Worm (Caenorhabditis elegans) whole organism, young adult: ENCODE results near the gene ZK742.4.

Source experiments
- B0019.2 ChIP-seq: fragments of 200-800 bp; sonication (Bioruptor generic); conservative IDR thresholded peaks from 2 replicates; pipeline ENCODE4 v1.3.6; 2022; ENCODE audit warnings: missing genetic modification reagents, missing genetic modification characterization, missing compliant biosample characterization
- B0035.1 ChIP-seq: sonication (generic microtip); optimal IDR thresholded peaks from 2 replicates; lab custom pipeline; 2016; ENCODE audit warnings: missing genetic modification characterization, mild to moderate bottlenecking, missing compliant biosample characterization, missing genotype, missing genetic modification reagents
- B0261.1 ChIP-seq: sonication (generic microtip); optimal IDR thresholded peaks from 2 replicates; lab custom pipeline; 2016; ENCODE audit warnings: mild to moderate bottlenecking, missing genetic modification characterization, moderate library complexity, missing compliant biosample characterization
- C06A6.2 ChIP-seq: fragments of 200-800 bp; sonication (Bioruptor generic); conservative IDR thresholded peaks from 2 replicates; pipeline ENCODE4 v1.3.6; 2022; ENCODE audit warnings: missing genetic modification characterization, missing compliant biosample characterization
- F33H1.4 ChIP-seq: fragments of 200-800 bp; sonication (Bioruptor generic); IDR thresholded peaks from 2 replicates; pipeline ENCODE4 v1.3.6; 2022; ENCODE audit warnings: missing genetic modification reagents, missing genetic modification characterization, missing compliant biosample characterization
- F49E8.2 ChIP-seq: sonication (generic microtip); optimal IDR thresholded peaks from 3 replicates; lab custom pipeline; 2017; ENCODE audit warnings: missing genetic modification characterization, mild to moderate bottlenecking, missing compliant biosample characterization, antibody characterized with exemption, moderate library complexity; ENCODE audit not compliant: insufficient read depth
- F57A8.1 ChIP-seq: fragments of 200-800 bp; sonication (Bioruptor generic); optimal IDR thresholded peaks from 2 replicates; lab custom pipeline; 2018; ENCODE audit warnings: mild to moderate bottlenecking, missing genetic modification characterization, moderate library complexity, missing compliant biosample characterization
- Y53F4B.3 ChIP-seq: fragments of 200-800 bp; sonication (Bioruptor generic); IDR thresholded peaks from 2 replicates; pipeline ENCODE4 v1.3.6; 2022; ENCODE audit warnings: missing genetic modification reagents, missing genetic modification characterization, missing compliant biosample characterization
- Y95B8A.8 ChIP-seq: fragments of 200-800 bp; sonication (Bioruptor generic); IDR thresholded peaks from 2 replicates; pipeline ENCODE4 v1.3.6; 2022; ENCODE audit warnings: missing genetic modification reagents, missing genetic modification characterization, missing compliant biosample characterization
- akir-1 ChIP-seq: fragments of 200-800 bp; sonication (Bioruptor generic); optimal IDR thresholded peaks from 2 replicates; lab custom pipeline; 2018; ENCODE audit warnings: mild to moderate bottlenecking, missing genetic modification characterization, moderate library complexity, missing compliant biosample characterization
- aptf-3 ChIP-seq: fragments of 200-800 bp; sonication (Bioruptor generic); IDR thresholded peaks from 2 replicates; pipeline ENCODE4 v1.3.6; 2022; ENCODE audit warnings: missing genetic modification characterization, missing compliant biosample characterization
- atf-7 ChIP-seq: sonication (generic microtip); optimal IDR thresholded peaks from 2 replicates; lab custom pipeline; 2017; ENCODE audit warnings: mild to moderate bottlenecking, missing genetic modification characterization, missing compliant biosample characterization
- attf-5 ChIP-seq: fragments of 200-800 bp; sonication (Bioruptor generic); optimal IDR thresholded peaks from 2 replicates; lab custom pipeline; 2018; ENCODE audit warnings: mild to moderate bottlenecking, missing genetic modification characterization, missing compliant biosample characterization
- bed-2 ChIP-seq: fragments of 200-800 bp; sonication (Bioruptor generic); IDR thresholded peaks from 2 replicates; pipeline ENCODE4 v1.3.6; 2022; ENCODE audit warnings: missing genetic modification reagents, missing genetic modification characterization, missing compliant biosample characterization
- cebp-1 ChIP-seq, 2 experiments: fragments of 200-800 bp in 1 of 2; sonication (Bioruptor generic) in 1 of 2; sonication (generic microtip) in 1 of 2; IDR thresholded peaks in 1 of 2; optimal IDR thresholded peaks in 1 of 2; 2 replicates each; pipeline versions ENCODE4 v1.3.6 to Lab custom; 2017 to 2022; ENCODE audit warnings: missing compliant biosample characterization in 2 of 2, missing genetic modification characterization in 2 of 2, mild to moderate bottlenecking in 1 of 2, missing genetic modification reagents in 1 of 2, moderate library complexity in 1 of 2
- ceh-91 ChIP-seq: fragments of 200-800 bp; sonication (Bioruptor generic); IDR thresholded peaks from 2 replicates; pipeline ENCODE4 v1.3.6; 2022; ENCODE audit warnings: missing genetic modification reagents, missing genetic modification characterization, missing compliant biosample characterization
- dox-1 ChIP-seq: fragments of 200-800 bp; sonication (Bioruptor generic); IDR thresholded peaks from 2 replicates; pipeline ENCODE4 v1.3.6; 2022; ENCODE audit warnings: missing genetic modification reagents, missing genetic modification characterization, missing compliant biosample characterization
- efl-1 ChIP-seq: fragments of 150-350 bp; optimal IDR thresholded peaks from 2 replicates; lab custom pipeline; 2014; ENCODE audit warnings: missing biosample characterization, missing genetic modification reagents, missing genetic modification characterization
- egrh-3 ChIP-seq: fragments of 200-800 bp; sonication (Bioruptor generic); IDR thresholded peaks from 2 replicates; pipeline ENCODE4 v1.3.6; 2022; ENCODE audit warnings: missing genetic modification reagents, missing genetic modification characterization, missing compliant biosample characterization
- hlh-26 ChIP-seq: fragments of 200-800 bp; sonication (Bioruptor generic); conservative IDR thresholded peaks from 2 replicates; pipeline ENCODE4 v1.3.6; 2022; ENCODE audit warnings: missing genetic modification reagents, missing genetic modification characterization, missing compliant biosample characterization
- hmg-1.2 ChIP-seq: fragments of 200-800 bp; sonication (Bioruptor generic); IDR thresholded peaks from 2 replicates; pipeline ENCODE4 v1.3.6; 2022; ENCODE audit warnings: missing genetic modification reagents, missing genetic modification characterization, missing compliant biosample characterization
- hmg-20 ChIP-seq: fragments of 200-800 bp; sonication (Bioruptor generic); IDR thresholded peaks from 2 replicates; pipeline ENCODE4 v1.3.6; 2022; ENCODE audit warnings: missing genetic modification reagents, missing genetic modification characterization, missing compliant biosample characterization
- hsf-1 ChIP-seq: fragments of 200-800 bp; sonication (Bioruptor generic); IDR thresholded peaks from 2 replicates; pipeline ENCODE4 v1.3.6; 2022; ENCODE audit warnings: missing genetic modification reagents, missing genetic modification characterization, missing compliant biosample characterization
- let-526 ChIP-seq: fragments of 200-800 bp; sonication (Bioruptor generic); IDR thresholded peaks from 2 replicates; pipeline ENCODE4 v1.3.6; 2022; ENCODE audit warnings: missing genetic modification reagents, missing genetic modification characterization, missing compliant biosample characterization
- let-607 ChIP-seq, 2 experiments: fragments of 200-800 bp in 1 of 2; sonication (Bioruptor generic) in 1 of 2; sonication (generic microtip) in 1 of 2; optimal IDR thresholded peaks; 2 replicates each; lab custom pipeline; 2016 to 2018; ENCODE audit warnings: mild to moderate bottlenecking in 2 of 2, missing compliant biosample characterization in 2 of 2, missing genetic modification characterization in 2 of 2, moderate library complexity in 2 of 2, missing genotype in 1 of 2
- lir-1 ChIP-seq: fragments of 200-800 bp; sonication (Bioruptor generic); conservative IDR thresholded peaks from 2 replicates; pipeline ENCODE4 v1.3.6; 2022; ENCODE audit warnings: missing genetic modification reagents, missing genetic modification characterization, missing compliant biosample characterization
- lsl-1 ChIP-seq: fragments of 200-800 bp; sonication (Bioruptor generic); optimal IDR thresholded peaks from 2 replicates; lab custom pipeline; 2018; ENCODE audit warnings: mild to moderate bottlenecking, missing genetic modification characterization, moderate library complexity, missing compliant biosample characterization
- lsy-27 ChIP-seq: sonication (generic microtip); optimal IDR thresholded peaks from 2 replicates; lab custom pipeline; 2017; ENCODE audit warnings: missing genetic modification characterization, mild to moderate bottlenecking, missing compliant biosample characterization, antibody characterized with exemption, missing genotype, borderline replicate concordance; ENCODE audit not compliant: insufficient read depth
- madf-8 ChIP-seq: fragments of 200-800 bp; sonication (Bioruptor generic); conservative IDR thresholded peaks from 2 replicates; pipeline ENCODE4 v1.3.6; 2022; ENCODE audit warnings: missing genetic modification reagents, missing genetic modification characterization, missing compliant biosample characterization
- nfya-1 ChIP-seq: sonication (generic microtip); optimal IDR thresholded peaks from 2 replicates; lab custom pipeline; 2017; ENCODE audit warnings: antibody characterized with exemption, missing compliant biosample characterization, missing genetic modification characterization, borderline replicate concordance; ENCODE audit not compliant: insufficient read depth
- nhr-80 ChIP-seq: sonication (generic microtip); optimal IDR thresholded peaks from 2 replicates; lab custom pipeline; 2016; ENCODE audit warnings: missing genetic modification characterization, missing compliant biosample characterization
- pha-4 ChIP-seq: fragments of 150-350 bp; sonication (generic microtip); optimal IDR thresholded peaks from 2 replicates; lab custom pipeline; 2014; ENCODE audit warnings: missing biosample characterization, missing genetic modification reagents, missing genetic modification characterization
- rpc-1 ChIP-seq, 2 experiments: fragments of 150-350 bp in 1 of 2; sonication (generic microtip) in 1 of 2; optimal IDR thresholded peaks; 2 replicates each; lab custom pipeline; 2014 to 2018; ENCODE audit warnings: missing biosample characterization in 1 of 2, missing genetic modification characterization in 1 of 2, missing genetic modification reagents in 1 of 2, missing genotype in 1 of 2
- snpc-3.4 ChIP-seq: sonication (generic microtip); optimal IDR thresholded peaks from 2 replicates; lab custom pipeline; 2017; ENCODE audit warnings: missing genetic modification characterization, mild to moderate bottlenecking, missing compliant biosample characterization, antibody characterized with exemption, moderate library complexity, missing genotype, missing genetic modification reagents
- somi-1 ChIP-seq: fragments of 200-800 bp; sonication (Bioruptor generic); optimal IDR thresholded peaks from 2 replicates; lab custom pipeline; 2018; ENCODE audit warnings: mild to moderate bottlenecking, missing genetic modification characterization, missing compliant biosample characterization
- sptf-2 ChIP-seq: fragments of 200-800 bp; sonication (Bioruptor generic); optimal IDR thresholded peaks from 2 replicates; lab custom pipeline; 2018; ENCODE audit warnings: mild to moderate bottlenecking, missing genetic modification characterization, missing compliant biosample characterization
- tbp1 ChIP-seq: fragments of 200-800 bp; sonication (Bioruptor generic); optimal IDR thresholded peaks from 2 replicates; lab custom pipeline; 2018; ENCODE audit warnings: mild to moderate bottlenecking, missing genetic modification characterization, missing compliant biosample characterization
- unc-130 ChIP-seq: sonication (generic microtip); optimal IDR thresholded peaks from 2 replicates; lab custom pipeline; 2016; ENCODE audit warnings: missing genetic modification reagents, missing genetic modification characterization, missing compliant biosample characterization
- zim-3 ChIP-seq: sonication (generic microtip); optimal IDR thresholded peaks from 2 replicates; lab custom pipeline; 2017; ENCODE audit warnings: mild to moderate bottlenecking, missing genetic modification characterization, moderate library complexity, missing compliant biosample characterization
- ztf-18 ChIP-seq: sonication (generic microtip); optimal IDR thresholded peaks from 2 replicates; lab custom pipeline; 2016; ENCODE audit warnings: missing genotype, mild to moderate bottlenecking, missing genetic modification characterization, missing compliant biosample characterization

The ZK742.4 gene

ce11 chrV:7826362-7826761 is 14.8 kb upstream of the ZK742.4 start (continued):
- TF ChIP-seq attf-5 (GFP tag; lab: Kevin White, UChicago), result no peak
- TF ChIP-seq hmg-1.2 (GFP tag; lab: Robert Waterston, UW), result no peak
- no peak for TF ChIP-seq let-526
- TF ChIP-seq aptf-3 (GFP tag; lab: Robert Waterston, UW), result no peak

ce11 chrV:7825836-7826235 is 14.2 kb upstream of the ZK742.4 start:
- TF ChIP-seq F57A8.1 (no peak), lir-1 (GFP tag; lab: Robert Waterston, UW) (no peak), ztf-18 (tag; lab: Kevin White, UChicago) (no peak), zim-3 (tag; lab: Kevin White, UChicago) (no peak), F33H1.4 (GFP tag; lab: Robert Waterston, UW) (no peak), ceh-91 (GFP tag; lab: Robert Waterston, UW) (no peak), snpc-3.4 (tag; lab: Kevin White, UChicago) (no peak), B0261.1 (tag; lab: Kevin White, UChicago) (no peak), rpc-1 (optimal IDR thresholded peaks at IDR 0.05; lab: Kevin White, UChicago) (no peak), rpc-1 (tag; optimal IDR thresholded peaks at IDR 0.05; lab: Kevin White, UChicago) (no peak), cebp-1 (GFP tag; IDR thresholded peaks at IDR 0.05; lab: Robert Waterston, UW) (no peak), cebp-1 (tag; optimal IDR thresholded peaks at IDR 0.05; lab: Kevin White, UChicago) (no peak)
- TF ChIP-seq, all 124 proteins: peak for 0

- TF ChIP-seq let-607 (tag; optimal IDR thresholded peaks at IDR 0.05; lab: Kevin White, UChicago) (no peak), hsf-1 (no peak), B0019.2 (GFP tag; lab: Robert Waterston, UW) (no peak), zim-3 (tag; lab: Kevin White, UChicago) (no peak), B0035.1 (tag; lab: Kevin White, UChicago) (no peak), lsy-27 (tag; lab: Kevin White, UChicago) (no peak), F49E8.2 (tag; lab: Kevin White, UChicago) (no peak), B0261.1 (tag; lab: Kevin White, UChicago) (no peak)
Observed at ce11 chrV:7824138-7824537, 12.5 kb upstream of the ZK742.4 start.

- TF ChIP-seq dox-1 (GFP tag; lab: Robert Waterston, UW) (no peak), C06A6.2 (GFP tag; lab: Robert Waterston, UW) (no peak), atf-7 (no peak), efl-1 (GFP tag; lab: Kevin White, UChicago) (no peak), madf-8 (GFP tag; lab: Robert Waterston, UW) (no peak), egrh-3 (no peak), bed-2 (no peak), zim-3 (tag; lab: Kevin White, UChicago) (no peak), hlh-26 (GFP tag; lab: Robert Waterston, UW) (no peak), Y53F4B.3 (GFP tag; lab: Robert Waterston, UW) (no peak), nhr-80 (tag; lab: Kevin White, UChicago) (no peak)
Observed at ce11 chrV:7822655-7823054, 11.1 kb upstream of the ZK742.4 start.

ce11 chrV:7820270-7820669 is 8.7 kb upstream of the ZK742.4 start, which contains the start of gene lbp-4:
TSS of gene lbp-4 (plus strand) at chrV:7820578.
- TF ChIP-seq somi-1 (GFP tag; lab: Kevin White, UChicago) (no peak), sptf-2 (no peak), bed-2 (no peak), nfya-1 (tag; lab: Kevin White, UChicago) (no peak), unc-130 (GFP tag; lab: Kevin White, UChicago) (no peak), atf-7 (no peak), efl-1 (GFP tag; lab: Kevin White, UChicago) (no peak), hmg-20 (GFP tag; lab: Robert Waterston, UW) (no peak), lsl-1 (peak; percentile 30), hmg-1.2 (GFP tag; lab: Robert Waterston, UW) (no peak; the same call in 1 of the 2 replicates), pha-4 (tag; lab: Kevin White, UChicago) (no peak), attf-5 (GFP tag; lab: Kevin White, UChicago) (peak; percentile 55), akir-1 (GFP tag; lab: Kevin White, UChicago) (no peak), tbp1 (GFP tag; lab: Kevin White, UChicago) (no peak), Y95B8A.8 (no peak)
